Worm (Caenorhabditis elegans): Measurements from ENCODE around the gene Y105C5B.17.

Gene Y105C5B.17

DNA sequence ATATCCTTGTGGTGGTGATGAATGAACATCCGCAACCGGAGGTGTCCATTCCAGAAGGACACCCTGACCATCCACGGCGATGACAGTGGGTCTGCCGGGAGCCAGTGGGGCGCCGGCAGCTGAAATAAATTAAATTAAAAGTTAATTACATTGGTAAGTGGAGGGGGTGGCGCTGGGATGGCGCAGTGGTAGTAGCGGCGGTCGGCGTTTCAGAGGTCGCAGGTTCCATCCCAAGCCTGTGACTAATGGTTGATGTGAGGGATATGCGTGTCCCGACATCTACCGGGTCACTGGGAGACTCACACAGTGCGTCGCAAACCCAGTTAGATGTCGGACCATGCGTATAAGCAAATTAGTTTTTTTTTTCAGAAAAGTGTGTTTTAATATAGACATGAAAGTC is 42.6 kb downstream of the Y105C5B.17 start:
- TF ChIP-seq nhr-237 (tag; optimal IDR thresholded peaks at IDR 0.05) = no peak

DNA sequence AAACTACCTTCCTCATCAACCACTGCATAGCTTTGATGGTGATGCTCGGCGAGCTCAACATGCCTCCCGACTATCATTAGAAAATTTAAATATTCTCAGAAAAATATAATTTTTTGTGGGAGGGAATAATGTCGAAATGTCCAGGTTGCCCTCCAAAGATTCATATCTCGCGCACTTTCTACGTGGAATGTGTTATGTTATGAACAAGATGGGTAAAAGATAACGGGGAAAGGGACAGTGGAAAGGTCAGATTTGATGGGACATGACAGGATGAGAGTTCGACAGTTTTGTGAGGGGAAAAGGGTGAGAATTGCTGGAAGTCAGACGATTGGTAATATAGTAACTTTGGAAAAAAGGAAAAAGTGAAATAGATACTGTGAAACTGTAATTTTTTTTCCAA is 43.4 kb downstream of the Y105C5B.17 start:
- TF ChIP-seq nhr-77 (tag; optimal IDR thresholded peaks at IDR 0.05) (no peak), alr-1 (tag; optimal IDR thresholded peaks at IDR 0.05) (no peak), blmp-1 (tag; optimal IDR thresholded peaks at IDR 0.05; ENCODE audit: insufficient read depth) (no peak), nhr-25 (tag; optimal IDR thresholded peaks at IDR 0.05) (no peak), mbf-1 (tag; optimal IDR thresholded peaks at IDR 0.05) (no peak), ztf-1 (GFP tag; conservative IDR thresholded peaks at IDR 0.05) (no peak), R02D3.7 (tag; optimal IDR thresholded peaks at IDR 0.05) (no peak), Y55F3AM.14 (GFP tag; optimal IDR thresholded peaks at IDR 0.05) (no peak), nhr-6 (tag; optimal IDR thresholded peaks at IDR 0.05) (no peak), unc-62 (GFP tag; optimal IDR thresholded peaks at IDR 0.05) (no peak), gmeb-1 (tag; optimal IDR thresholded peaks at IDR 0.05) (no peak), snpc-4 (tag; optimal IDR thresholded peaks at IDR 0.05) (no peak), skn-1 (tag; optimal IDR thresholded peaks at IDR 0.05) (no peak), egl-27 (tag; optimal IDR thresholded peaks at IDR 0.05) (no peak), mdl-1 (tag; optimal IDR thresholded peaks at IDR 0.05) (no peak), aly-2 (tag; optimal IDR thresholded peaks at IDR 0.05) (no peak)

Data from whole organism, L2 larva.